Worm (Caenorhabditis elegans) whole organism, L1 larva: Measurements from ENCODE around the gene Y53G8AL.1.
"Not testable (repeated sequence)": the region's sequence is repeated elsewhere in the genome, so short reads cannot be mapped to it uniquely, and the experiment has no call there.

ENCODE experiments used
- ama-1 ChIP-seq: fragments of 150-350 bp; optimal IDR thresholded peaks from 2 replicates; lab custom pipeline; 2014
- egl-13 ChIP-seq: sonication (generic microtip); optimal IDR thresholded peaks from 2 replicates; lab custom pipeline; 2016; ENCODE audit warnings: missing genotype, missing genetic modification reagents, missing genetic modification characterization, missing compliant biosample characterization
- mdl-1 ChIP-seq, 2 experiments: fragments of 150-350 bp; optimal IDR thresholded peaks; 2 replicates each; lab custom pipeline; 2014 to 2017; ENCODE audit warnings: missing biosample characterization in 2 of 2, missing genetic modification characterization in 2 of 2, inconsistent platforms in 1 of 2
- mep-1 ChIP-seq: fragments of 150-350 bp; optimal IDR thresholded peaks from 2 replicates; lab custom pipeline; 2014; ENCODE audit warnings: missing biosample characterization, missing genetic modification characterization
- nhr-237 ChIP-seq: fragments of 150-350 bp; optimal IDR thresholded peaks from 2 replicates; lab custom pipeline; 2014; ENCODE audit warnings: missing biosample characterization, missing genetic modification characterization
- nhr-76 ChIP-seq: sonication (generic microtip); optimal IDR thresholded peaks from 2 replicates; lab custom pipeline; 2017; ENCODE audit warnings: missing biosample characterization, missing genetic modification characterization
- sup-37 ChIP-seq: fragments of 200-800 bp; sonication (Bioruptor generic); optimal IDR thresholded peaks from 2 replicates; lab custom pipeline; 2018; ENCODE audit warnings: mild to moderate bottlenecking, missing genetic modification characterization, missing compliant biosample characterization

ce11 chrIII:3259691-3260090 lies 26.8 kb downstream of the Y53G8AL.1 start, which contains the start of gene Y53G8AM.6:
- not testable (repeated sequence) for TF ChIP-seq egl-13; ama-1 (lab: Kevin White, UChicago); nhr-237 (tag; lab: Kevin White, UChicago); sup-37 (GFP tag; lab: Kevin White, UChicago); nhr-76 (tag; lab: Kevin White, UChicago); mdl-1 (tag; optimal IDR thresholded peaks at IDR 0.05; lab: Kevin White, UChicago); mep-1 (tag; lab: Kevin White, UChicago)
